Fruit fly (Drosophila melanogaster): ENCODE data around the gene Prx2.
A peak's percentile ranks its signal among the peaks of the same experiment; 100 is the strongest.

DNA sequence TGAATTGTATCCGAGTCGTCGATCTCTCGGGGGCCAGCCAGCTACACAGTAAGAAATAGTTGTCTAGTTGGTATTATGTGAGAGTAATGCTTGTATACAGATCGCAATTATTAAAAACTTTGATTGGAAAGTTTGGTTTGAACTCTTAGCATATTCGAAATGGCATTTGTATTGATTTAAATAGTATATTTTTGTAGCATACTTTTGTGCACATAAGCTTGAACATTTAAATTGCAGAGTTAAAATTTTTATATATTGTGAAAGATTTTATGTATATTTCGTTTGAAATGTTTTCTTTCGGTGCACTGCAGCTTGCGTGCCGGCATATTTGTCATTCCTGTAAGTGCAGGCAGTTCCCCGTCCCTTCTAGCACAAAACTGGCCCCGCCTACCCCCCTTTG is 17.4 kb upstream of the Prx2 start:
- TF ChIP-seq CG11617 (GFP tag; optimal IDR thresholded peaks at IDR 0.05), result peak; percentile 24
- TF ChIP-seq cic (GFP tag; optimal IDR thresholded peaks at IDR 0.05), result no peak
- peak; percentile 4 for TF ChIP-seq CG33017 (tag; optimal IDR thresholded peaks at IDR 0.05)
- TF ChIP-seq kay (GFP tag; ENCODE audit: borderline replicate concordance), result no peak
- TF ChIP-seq Clk (GFP tag; optimal IDR thresholded peaks at IDR 0.05), result no peak
